Worm (Caenorhabditis elegans) whole organism, dauer: Measurements from ENCODE around the gene sdz-10.

Experiments
- unc-62 ChIP-seq: sonication (generic microtip); optimal IDR thresholded peaks from 2 replicates; lab custom pipeline; 2017; ENCODE audit warnings: missing biosample characterization, missing genetic modification reagents, missing genetic modification characterization

Gene sdz-10

ce11 chrII:2787031-2787512, 15.0 kb upstream of the sdz-10 start, which contains the start of the genes F08D12.12 and srpa-72:
TSS of gene F08D12.12 (minus strand) at chrII:2787081.
TSS of gene srpa-72 (plus strand) at chrII:2787481.
- no peak for TF ChIP-seq unc-62 (GFP tag; lab: Kevin White, UChicago)

- TF ChIP-seq unc-62 (GFP tag; lab: Kevin White, UChicago): no peak
Observed at ce11 chrII:2785787-2786186, 13.7 kb upstream of the sdz-10 start.

ce11 chrII:2783380-2783779, 11.3 kb upstream of the sdz-10 start:
- no peak for TF ChIP-seq unc-62 (GFP tag; lab: Kevin White, UChicago)

- no peak for TF ChIP-seq unc-62 (GFP tag; lab: Kevin White, UChicago)
Observed at ce11 chrII:2781355-2781754, 9.3 kb upstream of the sdz-10 start, which contains the start of gene F08D12.2. TSS of gene F08D12.2 (plus strand) at chrII:2781655.

- TF ChIP-seq unc-62 (GFP tag; lab: Kevin White, UChicago): no peak
Observed at ce11 chrII:2780804-2781203, 8.7 kb upstream of the sdz-10 start.

- TF ChIP-seq unc-62 (GFP tag; lab: Kevin White, UChicago): no peak
Observed at ce11 chrII:2779253-2779652, 7.2 kb upstream of the sdz-10 start, which contains the start of gene F08D12.3. TSS of gene F08D12.3 (plus strand) at chrII:2779553.

- TF ChIP-seq unc-62 (GFP tag; lab: Kevin White, UChicago): no peak
Observed at ce11 chrII:2777846-2778245, 5.8 kb upstream of the sdz-10 start, which contains the start of gene F08D12.4. TSS of gene F08D12.4 (plus strand) at chrII:2778146.

ce11 chrII:2774904-2775303, 2.8 kb upstream of the sdz-10 start, which contains the start of gene fbxb-111:
TSS of gene fbxb-111 (minus strand) at chrII:2775004.
- no peak for TF ChIP-seq unc-62 (GFP tag; lab: Kevin White, UChicago)

- TF ChIP-seq unc-62 (GFP tag; lab: Kevin White, UChicago): no peak
Observed at ce11 chrII:2773534-2773933, 1.5 kb upstream of the sdz-10 start, which contains the start of gene sdz-9. TSS of gene sdz-9 (minus strand) at chrII:2773634.

- no peak for TF ChIP-seq unc-62 (GFP tag; lab: Kevin White, UChicago)
Observed at ce11 chrII:2770788-2771187, 1.3 kb downstream of the sdz-10 start, which contains the start of gene fbxb-105. TSS of gene fbxb-105 (minus strand) at chrII:2770888.

- no peak for TF ChIP-seq unc-62 (GFP tag; lab: Kevin White, UChicago)
Observed at ce11 chrII:2769021-2769420, 3.0 kb downstream of the sdz-10 start, which contains the start of gene F08D12.7. TSS of gene F08D12.7 (minus strand) at chrII:2769121.

- no peak for TF ChIP-seq unc-62 (GFP tag; lab: Kevin White, UChicago)
Observed at ce11 chrII:2766331-2766730, 5.7 kb downstream of the sdz-10 start, which contains the start of gene F08D12.15. TSS of gene F08D12.15 (plus strand) at chrII:2766631.

ce11 chrII:2764664-2765063, 7.4 kb downstream of the sdz-10 start, which contains the start of gene fbxb-108:
TSS of gene fbxb-108 (plus strand) at chrII:2764964.
- no peak for TF ChIP-seq unc-62 (GFP tag; lab: Kevin White, UChicago)

- TF ChIP-seq unc-62 (GFP tag; lab: Kevin White, UChicago): no peak
Observed at ce11 chrII:2762108-2762507, 10.0 kb downstream of the sdz-10 start, which contains the start of gene fbxb-106. TSS of gene fbxb-106 (plus strand) at chrII:2762408.

ce11 chrII:2758476-2758875, 13.6 kb downstream of the sdz-10 start, which contains the start of gene fbxb-107:
TSS of gene fbxb-107 (plus strand) at chrII:2758772.
- no peak for TF ChIP-seq unc-62 (GFP tag; lab: Kevin White, UChicago)

ce11 chrII:2757954-2758353, 14.1 kb downstream of the sdz-10 start, which contains the start of gene F29A7.8:
TSS of gene F29A7.8 (minus strand) at chrII:2758054.
- no peak for TF ChIP-seq unc-62 (GFP tag; lab: Kevin White, UChicago)

ce11 chrII:2756351-2756750, 15.7 kb downstream of the sdz-10 start:
- no peak for TF ChIP-seq unc-62 (GFP tag; lab: Kevin White, UChicago)
